Fruit fly (Drosophila melanogaster): ENCODE measurements around the gene TotC.

The TotC gene

dm6 chr3R:20834770-20835183 is 38.0 kb upstream of the TotC start (continued):
- TF ChIP-seq CG10431 (GFP tag; optimal IDR thresholded peaks at IDR 0.05) (peak; percentile 31), CG3407 (GFP tag; optimal IDR thresholded peaks at IDR 0.05) (peak; percentile 44), CG15601 (tag; optimal IDR thresholded peaks at IDR 0.05) (peak; percentile 48), Gug (GFP tag; IDR thresholded peaks at IDR 0.05) (no peak), CG3847 (GFP tag; IDR thresholded peaks at IDR 0.05) (no peak), CG2875 (GFP tag; optimal IDR thresholded peaks at IDR 0.05) (peak; percentile 68), CG2678 (tag; optimal IDR thresholded peaks at IDR 0.05) (peak; percentile 66), Nf-YC (tag; optimal IDR thresholded peaks at IDR 0.05) (no peak), CG11093 (GFP tag; IDR thresholded peaks at IDR 0.05) (no peak), Bteb2 (GFP tag; optimal IDR thresholded peaks at IDR 0.05) (peak; percentile 3), CG15269 (tag; optimal IDR thresholded peaks at IDR 0.05) (peak; percentile 79), CG18619 (GFP tag; optimal IDR thresholded peaks at IDR 0.05) (peak; percentile 55), eve (GFP tag; optimal IDR thresholded peaks at IDR 0.05) (peak in 1 of 2 experiments; percentile 4), CG17385 (GFP tag; optimal IDR thresholded peaks at IDR 0.05) (peak; percentile 38), pfk (GFP tag; optimal IDR thresholded peaks at IDR 0.05) (no peak), gsb (GFP tag; IDR thresholded peaks at IDR 0.05) (no peak), Hmr (GFP tag; optimal IDR thresholded peaks at IDR 0.05) (peak; percentile 71), CG8281 (tag; optimal IDR thresholded peaks at IDR 0.05) (peak; percentile 36), Oli (tag; optimal IDR thresholded peaks at IDR 0.05) (peak; percentile 44), ranshi (GFP tag; IDR thresholded peaks at IDR 0.05) (peak; percentile 47; the same call in 1 of the 2 replicates), CG12236 (GFP tag; optimal IDR thresholded peaks at IDR 0.05) (peak; percentile 6), Neu2 (GFP tag; optimal IDR thresholded peaks at IDR 0.05; ENCODE audit: borderline replicate concordance) (no peak), sisA (GFP tag; IDR thresholded peaks at IDR 0.05) (no peak), CG17359 (tag; optimal IDR thresholded peaks at IDR 0.05) (peak; percentile 66), tna (GFP tag; IDR thresholded peaks at IDR 0.05; ENCODE audit: partially characterized antibody) (no peak), kay (GFP tag; optimal IDR thresholded peaks at IDR 0.05) (no peak), Asciz (GFP tag; optimal IDR thresholded peaks at IDR 0.05) (peak; percentile 76), bcd (GFP tag; optimal IDR thresholded peaks at IDR 0.05) (peak; percentile 33), jing (GFP tag; optimal IDR thresholded peaks at IDR 0.05) (no peak), CG7357 (GFP tag; IDR thresholded peaks at IDR 0.05) (0 out of 3 replicates have a peak, but pooled peaks have one; percentile 28), CG10959 (GFP tag; IDR thresholded peaks at IDR 0.05) (no peak), CoRest (tag; optimal IDR thresholded peaks at IDR 0.05) (peak; percentile 58), CG9215 (GFP tag; IDR thresholded peaks at IDR 0.05) (no peak), Sin3A (optimal IDR thresholded peaks at IDR 0.05) (no peak), az2 (GFP tag; optimal IDR thresholded peaks at IDR 0.05) (no peak), Hey (tag; optimal IDR thresholded peaks at IDR 0.05) (peak; percentile 9), salm (tag; optimal IDR thresholded peaks at IDR 0.05) (peak; percentile 46), CG1647 (GFP tag; optimal IDR thresholded peaks at IDR 0.05) (no peak), abd-A (tag; optimal IDR thresholded peaks at IDR 0.05) (no peak), CG7271 (tag; optimal IDR thresholded peaks at IDR 0.05) (peak; percentile 29), Rfx (GFP tag; IDR thresholded peaks at IDR 0.05) (peak; percentile 47; the same call in 1 of the 2 replicates), btn (GFP tag; optimal IDR thresholded peaks at IDR 0.05) (peak; percentile 3), Sox102F (GFP tag; optimal IDR thresholded peaks at IDR 0.05) (peak; percentile 53), CG10543 (GFP tag; optimal IDR thresholded peaks at IDR 0.05) (no peak), MTF-1 (GFP tag; optimal IDR thresholded peaks at IDR 0.05; ENCODE audit: borderline replicate concordance) (peak; percentile 62), kah (GFP tag; optimal IDR thresholded peaks at IDR 0.05) (peak; percentile 21), Sry-β (GFP tag; optimal IDR thresholded peaks at IDR 0.05) (peak; percentile 52), Xrp1 (GFP tag; IDR thresholded peaks at IDR 0.05) (peak; percentile 47; the same call in 1 of the 2 replicates), row (GFP tag; IDR thresholded peaks at IDR 0.05) (0 out of 3 replicates have a peak, but pooled peaks have one; percentile 9), scrt (GFP tag; optimal IDR thresholded peaks at IDR 0.05) (peak; percentile 21)

Data from whole organism, embryonic.